Fruit fly (Drosophila melanogaster) whole organism, embryonic: ENCODE results near the gene CG31313.

Experiments
- CG10654 ChIP-seq: fragments of 200-800 bp; sonication (Bioruptor generic); optimal IDR thresholded peaks from 2 replicates; lab custom pipeline; 2016; ENCODE audit warnings: missing biosample characterization, missing genetic modification characterization
- CG11504 ChIP-seq: fragments of 200-800 bp; sonication (Bioruptor generic); optimal IDR thresholded peaks from 3 replicates; lab custom pipeline; 2019; ENCODE audit warnings: missing biosample characterization, mild to moderate bottlenecking, missing genetic modification characterization, moderate library complexity
- CG11695 ChIP-seq: fragments of 200-800 bp; sonication (Bioruptor generic); IDR thresholded peaks from 3 replicates; pipeline ENCODE4 v1.3.6; 2022; ENCODE audit warnings: missing biosample characterization, missing genetic modification characterization
- CG12744 ChIP-seq: fragments of 200-800 bp; sonication (Bioruptor generic); optimal IDR thresholded peaks from 2 replicates; lab custom pipeline; 2016; ENCODE audit warnings: missing biosample characterization, missing genetic modification characterization
- CG15514 ChIP-seq: fragments of 200-800 bp; sonication (Bioruptor generic); optimal IDR thresholded peaks from 3 replicates; lab custom pipeline; 2017; ENCODE audit warnings: missing biosample characterization, missing genetic modification characterization, mild to moderate bottlenecking, moderate library complexity, missing genetic modification reagents
- CG15601 ChIP-seq: fragments of 200-800 bp; sonication (Bioruptor generic); optimal IDR thresholded peaks from 3 replicates; lab custom pipeline; 2019; ENCODE audit warnings: missing biosample characterization, mild to moderate bottlenecking, missing genetic modification characterization, moderate library complexity
- CG16813 ChIP-seq: fragments of 200-800 bp; sonication (Bioruptor generic); IDR thresholded peaks from 3 replicates; pipeline ENCODE4 v1.3.6; 2022; ENCODE audit warnings: missing biosample characterization, missing genetic modification characterization; ENCODE audit not compliant: partially characterized antibody
- CG17328 ChIP-seq: fragments of 200-800 bp; sonication (Bioruptor generic); IDR thresholded peaks from 2 replicates; pipeline ENCODE4 v1.3.6; 2022; ENCODE audit warnings: missing biosample characterization, missing genetic modification characterization
- CG17359 ChIP-seq: fragments of 200-800 bp; sonication (Bioruptor generic); optimal IDR thresholded peaks from 3 replicates; lab custom pipeline; 2018; ENCODE audit warnings: missing biosample characterization, mild to moderate bottlenecking, missing genetic modification characterization, moderate library complexity
- CG2678 ChIP-seq: fragments of 200-800 bp; sonication (Bioruptor generic); optimal IDR thresholded peaks from 3 replicates; lab custom pipeline; 2019; ENCODE audit warnings: missing biosample characterization, mild to moderate bottlenecking, missing genetic modification characterization, moderate library complexity
- CG31441 ChIP-seq: fragments of 200-800 bp; sonication (Bioruptor generic); IDR thresholded peaks from 2 replicates; pipeline ENCODE4 v1.3.6; 2022; ENCODE audit warnings: missing biosample characterization, missing genetic modification characterization
- CG32767 ChIP-seq: fragments of 200-800 bp; sonication (Bioruptor generic); IDR thresholded peaks from 2 replicates; pipeline ENCODE4 v1.3.6; 2022; ENCODE audit warnings: missing biosample characterization, missing genetic modification characterization
- CG4617 ChIP-seq: fragments of 200-800 bp; sonication (Bioruptor generic); optimal IDR thresholded peaks from 3 replicates; lab custom pipeline; 2016; ENCODE audit warnings: missing biosample characterization, missing genetic modification characterization, borderline replicate concordance
- CG4707 ChIP-seq: fragments of 200-800 bp; sonication (Bioruptor generic); optimal IDR thresholded peaks from 2 replicates; lab custom pipeline; 2018; ENCODE audit warnings: missing biosample characterization, mild to moderate bottlenecking, missing genetic modification characterization, moderate library complexity
- CG4854 ChIP-seq: fragments of 200-800 bp; sonication (Bioruptor generic); optimal IDR thresholded peaks from 2 replicates; lab custom pipeline; 2016; ENCODE audit warnings: missing biosample characterization, missing genetic modification characterization, inconsistent platforms
- CG5180 ChIP-seq: fragments of 200-800 bp; sonication (Bioruptor generic); optimal IDR thresholded peaks from 3 replicates; lab custom pipeline; 2017; ENCODE audit warnings: missing biosample characterization, missing genetic modification characterization, mild to moderate bottlenecking, moderate library complexity, missing genetic modification reagents
- CG7271 ChIP-seq: fragments of 200-800 bp; sonication (Bioruptor generic); optimal IDR thresholded peaks from 2 replicates; lab custom pipeline; 2018; ENCODE audit warnings: missing biosample characterization, mild to moderate bottlenecking, missing genetic modification characterization, moderate library complexity
- CG8944 ChIP-seq: fragments of 200-800 bp; sonication (Bioruptor generic); optimal IDR thresholded peaks from 3 replicates; lab custom pipeline; 2016; ENCODE audit warnings: missing biosample characterization, missing genetic modification characterization
- Chrac-16 ChIP-seq: fragments of 200-800 bp; sonication (Bioruptor generic); optimal IDR thresholded peaks from 3 replicates; lab custom pipeline; 2016; ENCODE audit warnings: missing biosample characterization, missing genetic modification characterization
- CoRest ChIP-seq: fragments of 200-800 bp; sonication (Bioruptor generic); optimal IDR thresholded peaks from 3 replicates; lab custom pipeline; 2018; ENCODE audit warnings: missing biosample characterization, mild to moderate bottlenecking, missing genetic modification characterization, moderate library complexity
- Drgx ChIP-seq: fragments of 200-800 bp; sonication (Bioruptor generic); IDR thresholded peaks from 2 replicates; pipeline ENCODE4 v1.3.6; 2022; ENCODE audit warnings: missing biosample characterization, missing genetic modification characterization
- Fer3 ChIP-seq: fragments of 200-800 bp; sonication (Bioruptor generic); optimal IDR thresholded peaks from 2 replicates; lab custom pipeline; 2018; ENCODE audit warnings: missing biosample characterization, mild to moderate bottlenecking, missing genetic modification characterization, moderate library complexity
- HLH4C ChIP-seq: fragments of 200-800 bp; sonication (Bioruptor generic); IDR thresholded peaks from 3 replicates; pipeline ENCODE4 v1.3.6; 2022; ENCODE audit warnings: missing biosample characterization, missing genetic modification characterization; ENCODE audit not compliant: partially characterized antibody
- Hmr ChIP-seq: fragments of 200-800 bp; sonication (Bioruptor generic); optimal IDR thresholded peaks from 3 replicates; lab custom pipeline; 2017; ENCODE audit warnings: mild to moderate bottlenecking, missing biosample characterization, missing genetic modification reagents, missing genetic modification characterization
- Lpt ChIP-seq: fragments of >200 bp; optimal IDR thresholded peaks from 2 replicates; lab custom pipeline; 2018; ENCODE audit warnings: missing biosample characterization, missing genetic modification characterization
- Med ChIP-seq: fragments of 200-800 bp; sonication (Bioruptor generic); peaks from one replicate; lab custom pipeline; 2016; ENCODE audit warnings: missing biosample characterization, missing genetic modification characterization, mild to moderate bottlenecking, inconsistent platforms, moderate library complexity
- Pdp1 ChIP-seq, 2 experiments: fragments of 200-800 bp; sonication (Bioruptor generic); optimal IDR thresholded peaks; 3 replicates each; lab custom pipeline; 2016; ENCODE audit warnings: missing biosample characterization in 2 of 2, missing genetic modification characterization in 2 of 2, mild to moderate bottlenecking in 1 of 2, moderate library complexity in 1 of 2
- Sry-β ChIP-seq: fragments of 200-800 bp; sonication (Bioruptor generic); optimal IDR thresholded peaks from 2 replicates; lab custom pipeline; 2018; ENCODE audit warnings: missing biosample characterization, mild to moderate bottlenecking, missing genetic modification characterization, moderate library complexity
- Ssrp ChIP-seq: fragments of 200-800 bp; sonication (Bioruptor generic); optimal IDR thresholded peaks from 2 replicates; lab custom pipeline; 2018; ENCODE audit warnings: missing biosample characterization, mild to moderate bottlenecking, missing genetic modification characterization, moderate library complexity
- abd-A ChIP-seq: fragments of 200-800 bp; sonication (Bioruptor generic); optimal IDR thresholded peaks from 3 replicates; lab custom pipeline; 2019; ENCODE audit warnings: missing biosample characterization, mild to moderate bottlenecking, missing genetic modification characterization, moderate library complexity
- amos ChIP-seq: fragments of 200-800 bp; sonication (Bioruptor generic); IDR thresholded peaks from 2 replicates; pipeline ENCODE4 v1.3.6; 2022; ENCODE audit warnings: missing biosample characterization, missing genetic modification characterization; ENCODE audit not compliant: partially characterized antibody
- bcd ChIP-seq: fragments of 200-800 bp; sonication (Bioruptor generic); optimal IDR thresholded peaks from 2 replicates; lab custom pipeline; 2017; ENCODE audit warnings: missing biosample characterization, mild to moderate bottlenecking, missing genetic modification characterization
- chm ChIP-seq: fragments of 200-800 bp; sonication (Bioruptor generic); IDR thresholded peaks from 2 replicates; pipeline ENCODE4 v1.3.6; 2022; ENCODE audit warnings: missing biosample characterization, missing genetic modification characterization
- corto ChIP-seq: fragments of 200-800 bp; sonication (Bioruptor generic); optimal IDR thresholded peaks from 2 replicates; lab custom pipeline; 2016; ENCODE audit warnings: missing biosample characterization, mild to moderate bottlenecking, missing genetic modification characterization, moderate library complexity
- dimm ChIP-seq: fragments of 200-800 bp; sonication (Bioruptor generic); IDR thresholded peaks from 2 replicates; pipeline ENCODE4 v1.3.6; 2022; ENCODE audit warnings: missing biosample characterization, missing genetic modification characterization
- dm ChIP-seq: fragments of 200-800 bp; sonication (Bioruptor generic); optimal IDR thresholded peaks from 3 replicates; lab custom pipeline; 2016; ENCODE audit warnings: missing biosample characterization, missing genetic modification characterization
- eve ChIP-seq, 2 experiments: fragments of >200 bp; optimal IDR thresholded peaks; 2 replicates each; lab custom pipeline; 2017; ENCODE audit warnings: missing biosample characterization in 2 of 2, missing genetic modification characterization in 2 of 2
- inv ChIP-seq: fragments of 200-800 bp; sonication (Bioruptor generic); IDR thresholded peaks from 2 replicates; pipeline ENCODE4 v1.3.6; 2022; ENCODE audit warnings: missing biosample characterization, missing genetic modification characterization; ENCODE audit not compliant: partially characterized antibody
- klu ChIP-seq: fragments of 200-800 bp; sonication (Bioruptor generic); IDR thresholded peaks from 2 replicates; pipeline ENCODE4 v1.3.6; 2022; ENCODE audit warnings: missing biosample characterization, missing genetic modification characterization
- lab ChIP-seq: fragments of 200-800 bp; sonication (Bioruptor generic); optimal IDR thresholded peaks from 3 replicates; lab custom pipeline; 2017; ENCODE audit warnings: missing biosample characterization, missing genetic modification characterization, mild to moderate bottlenecking, moderate library complexity, missing genetic modification reagents
- lmd ChIP-seq: fragments of 200-800 bp; sonication (Bioruptor generic); IDR thresholded peaks from 2 replicates; pipeline ENCODE4 v1.3.6; 2022; ENCODE audit warnings: missing biosample characterization, missing genetic modification characterization
- nom ChIP-seq: fragments of 200-800 bp; sonication (Bioruptor generic); optimal IDR thresholded peaks from 2 replicates; lab custom pipeline; 2017; ENCODE audit warnings: missing biosample characterization, missing genetic modification characterization, mild to moderate bottlenecking, moderate library complexity, missing genetic modification reagents
- oc ChIP-seq: fragments of 200-800 bp; sonication (Bioruptor generic); optimal IDR thresholded peaks from 2 replicates; lab custom pipeline; 2018; ENCODE audit warnings: missing biosample characterization, mild to moderate bottlenecking, missing genetic modification characterization, moderate library complexity
- onecut ChIP-seq: fragments of 200-800 bp; sonication (Bioruptor generic); IDR thresholded peaks from 2 replicates; pipeline ENCODE4 v1.3.6; 2022; ENCODE audit warnings: missing biosample characterization, missing genetic modification characterization
- psq ChIP-seq: fragments of 200-800 bp; sonication (Bioruptor generic); optimal IDR thresholded peaks from 2 replicates; lab custom pipeline; 2017; ENCODE audit warnings: missing biosample characterization, missing genetic modification characterization
- slp2 ChIP-seq: fragments of 200-800 bp; sonication (Bioruptor generic); optimal IDR thresholded peaks from 2 replicates; lab custom pipeline; 2016; ENCODE audit warnings: missing biosample characterization, missing genetic modification characterization
- sna ChIP-seq: fragments of 200-800 bp; sonication (Bioruptor generic); IDR thresholded peaks from 2 replicates; pipeline ENCODE4 v1.3.6; 2022; ENCODE audit warnings: missing biosample characterization, missing genetic modification characterization; ENCODE audit not compliant: partially characterized antibody
- stc ChIP-seq: fragments of 200-800 bp; sonication (Bioruptor generic); IDR thresholded peaks from 2 replicates; pipeline ENCODE4 v1.3.6; 2022; ENCODE audit warnings: missing biosample characterization, missing genetic modification characterization
- tap ChIP-seq: fragments of 200-800 bp; optimal IDR thresholded peaks from 3 replicates; lab custom pipeline; 2019; ENCODE audit warnings: missing biosample characterization, mild to moderate bottlenecking, missing genetic modification characterization, moderate library complexity
- usp ChIP-seq: fragments of >200 bp; optimal IDR thresholded peaks from 2 replicates; lab custom pipeline; 2017; ENCODE audit warnings: missing biosample characterization, missing genetic modification characterization

CG31313 gene

DNA sequence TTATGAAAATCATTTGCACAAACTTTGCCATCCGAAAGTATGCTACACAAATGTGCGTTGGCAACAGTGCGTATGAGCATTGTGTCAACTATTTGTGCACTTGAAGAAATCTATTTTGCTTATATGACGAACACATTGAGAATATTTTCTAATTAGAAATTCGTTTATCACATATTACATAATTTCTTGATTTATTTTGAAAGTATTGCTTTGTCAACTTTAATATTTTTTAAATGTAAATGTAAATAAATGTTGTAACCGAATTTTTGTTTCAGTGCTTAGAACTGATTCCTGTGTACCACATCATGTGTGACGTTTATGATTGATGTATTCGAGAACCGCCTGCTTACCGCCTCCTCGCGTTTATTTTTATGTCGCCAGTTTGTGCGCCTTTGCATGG is 25.2 kb downstream of the CG31313 start:
- no peak for TF ChIP-seq Drgx (GFP tag; lab: Robert Waterston, UW)
- TF ChIP-seq Sry-β (GFP tag; lab: Kevin White, UChicago): no peak
- TF ChIP-seq CG31441 (GFP tag; lab: Robert Waterston, UW): no peak
- TF ChIP-seq CG16813 (GFP tag; lab: Robert Waterston, UW): no peak
- TF ChIP-seq CG5180 (GFP tag; lab: Kevin White, UChicago): no peak
- TF ChIP-seq CoRest (tag; lab: Kevin White, UChicago): peak; percentile 16
- TF ChIP-seq CG2678 (tag; lab: Kevin White, UChicago): no peak
- TF ChIP-seq CG15601 (tag; lab: Kevin White, UChicago): no peak
- no peak for TF ChIP-seq psq (GFP tag; lab: Kevin White, UChicago)
- TF ChIP-seq CG15514: peak; percentile 5
- TF ChIP-seq CG7271: no peak
- peak; percentile 40 for TF ChIP-seq Fer3 (tag; lab: Kevin White, UChicago)
- no peak for TF ChIP-seq nom (GFP tag; lab: Kevin White, UChicago)
- no peak for TF ChIP-seq Pdp1 (GFP tag; optimal IDR thresholded peaks at IDR 0.05; lab: Kevin White, UChicago)
- no peak for TF ChIP-seq amos (GFP tag; lab: Robert Waterston, UW)
- peak in 1 of 2 experiments; percentile 36 for TF ChIP-seq eve (GFP tag; optimal IDR thresholded peaks at IDR 0.05; lab: Kevin White, UChicago)
- no peak for TF ChIP-seq CG12744 (GFP tag; lab: Kevin White, UChicago)
- no peak for TF ChIP-seq oc
- no peak for TF ChIP-seq dimm (GFP tag; lab: Robert Waterston, UW)
- TF ChIP-seq Lpt (GFP tag; lab: Kevin White, UChicago): no peak
- TF ChIP-seq inv: no peak
- TF ChIP-seq sna (GFP tag; lab: Robert Waterston, UW): no peak
- no peak for TF ChIP-seq CG4854
- TF ChIP-seq HLH4C (GFP tag; lab: Robert Waterston, UW): no peak
- TF ChIP-seq CG17359 (tag; lab: Kevin White, UChicago): no peak
- TF ChIP-seq CG17328: peak; percentile 26; the same call in 1 of the 2 replicates
- no peak for TF ChIP-seq Med (GFP tag; lab: Kevin White, UChicago)
- no peak for TF ChIP-seq slp2 (GFP tag; lab: Kevin White, UChicago)
- TF ChIP-seq usp (GFP tag; lab: Kevin White, UChicago): no peak
- TF ChIP-seq klu: no peak
- no peak for TF ChIP-seq chm (GFP tag; lab: Robert Waterston, UW)
- TF ChIP-seq abd-A (tag; lab: Kevin White, UChicago): no peak
- peak; percentile 19 for TF ChIP-seq tap (tag; lab: Kevin White, UChicago)
- TF ChIP-seq Chrac-16: no peak
- TF ChIP-seq lmd (GFP tag; lab: Robert Waterston, UW): peak; percentile 20; the same call in 1 of the 2 replicates
- TF ChIP-seq Ssrp (tag; lab: Kevin White, UChicago): no peak
- TF ChIP-seq onecut: no peak
- no peak for TF ChIP-seq CG10654
- peak; percentile 55 for TF ChIP-seq lab (GFP tag; lab: Kevin White, UChicago)
- TF ChIP-seq CG11695 (GFP tag; lab: Robert Waterston, UW): 0 out of 3 replicates have a peak, but pooled peaks have one; percentile 38
- no peak for TF ChIP-seq CG4707 (GFP tag; lab: Kevin White, UChicago)
- TF ChIP-seq stc (GFP tag; lab: Robert Waterston, UW): peak; percentile 16; the same call in 1 of the 2 replicates
- TF ChIP-seq dm (GFP tag; lab: Kevin White, UChicago): no peak
- TF ChIP-seq corto (GFP tag; lab: Kevin White, UChicago): no peak
- TF ChIP-seq Hmr (GFP tag; lab: Kevin White, UChicago): peak; percentile 17
- no peak for TF ChIP-seq bcd
- TF ChIP-seq CG4617 (GFP tag; lab: Kevin White, UChicago): no peak
- TF ChIP-seq CG32767 (GFP tag; lab: Robert Waterston, UW): no peak
- TF ChIP-seq CG11504: peak; percentile 63
- TF ChIP-seq CG8944: no peak
